Worm (Caenorhabditis elegans) whole organism, L3 larva: ENCODE measurements around the gene T22C8.6.

Experiments
- R02D3.7 ChIP-seq: fragments of 150-350 bp; optimal IDR thresholded peaks from 2 replicates; lab custom pipeline; 2014; ENCODE audit warnings: missing biosample characterization, missing genetic modification characterization
- ceh-16 ChIP-seq: sonication (generic microtip); optimal IDR thresholded peaks from 2 replicates; lab custom pipeline; 2017; ENCODE audit warnings: missing biosample characterization, missing genetic modification characterization
- fos-1 ChIP-seq: fragments of 150-350 bp; optimal IDR thresholded peaks from 2 replicates; lab custom pipeline; 2014; ENCODE audit warnings: missing biosample characterization, missing genetic modification characterization
- nhr-77 ChIP-seq: fragments of 150-350 bp; optimal IDR thresholded peaks from 2 replicates; lab custom pipeline; 2014; ENCODE audit warnings: missing biosample characterization, missing genetic modification characterization
- pha-4 ChIP-seq: fragments of 150-350 bp; optimal IDR thresholded peaks from 2 replicates; lab custom pipeline; 2014; ENCODE audit warnings: missing biosample characterization, missing genetic modification reagents, missing genetic modification characterization
- unc-39 ChIP-seq: sonication (generic microtip); optimal IDR thresholded peaks from 4 replicates; lab custom pipeline; 2017; ENCODE audit warnings: missing biosample characterization, missing genetic modification characterization

DNA sequence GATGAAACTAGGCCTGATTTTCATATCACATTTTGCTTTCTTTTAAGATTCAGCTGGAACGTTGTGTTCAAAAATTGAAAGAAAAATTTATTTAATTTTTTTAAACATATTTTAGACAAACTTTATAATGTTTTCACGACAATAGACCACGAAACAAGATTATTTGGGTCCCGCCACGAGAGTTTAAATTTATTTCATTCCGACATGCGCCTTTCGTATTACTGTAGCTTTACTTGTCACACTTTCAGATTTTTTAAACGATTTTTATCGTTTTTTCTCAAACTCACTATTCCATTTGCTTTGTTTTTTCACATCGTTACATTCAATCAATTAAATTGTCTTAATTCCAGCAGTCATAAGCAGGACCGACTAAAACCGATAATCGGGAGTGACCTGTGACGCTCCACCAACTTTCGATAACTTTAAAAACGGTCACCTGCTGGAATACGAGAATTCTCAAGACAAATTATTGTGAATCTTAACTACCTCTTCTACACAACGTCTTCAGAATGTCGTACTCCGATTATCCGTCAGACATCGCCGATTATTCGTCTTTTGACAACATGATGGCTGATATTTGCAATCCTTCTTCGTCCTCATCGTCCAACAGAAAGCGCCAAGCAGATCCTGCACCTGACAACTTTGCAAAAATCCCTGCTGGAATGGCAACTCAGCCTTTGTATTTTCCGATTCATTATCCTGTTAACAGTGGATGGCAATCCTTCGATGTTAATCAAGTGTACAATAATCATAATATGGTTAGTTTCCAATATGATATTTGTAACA lies 36.0 kb downstream of the T22C8.6 start, which contains the start of gene aptf-3:
- no peak for TF ChIP-seq R02D3.7
- no peak for TF ChIP-seq fos-1
- TF ChIP-seq ceh-16 (tag; lab: Kevin White, UChicago): no peak
- no peak for TF ChIP-seq unc-39 (tag; lab: Kevin White, UChicago)
- TF ChIP-seq pha-4 (tag; lab: Kevin White, UChicago): no peak
- TF ChIP-seq nhr-77 (tag; lab: Kevin White, UChicago): no peak
